Fruit fly (Drosophila melanogaster) whole organism, adult: ENCODE results near the gene Datp.

Source experiments
- CG1620 ChIP-seq: fragments of 200-800 bp; sonication (Bioruptor generic); optimal IDR thresholded peaks from 2 replicates; lab custom pipeline; 2016; ENCODE audit warnings: missing biosample characterization, missing genetic modification characterization
- Crg-1 ChIP-seq: fragments of 200-800 bp; sonication (Bioruptor generic); optimal IDR thresholded peaks from 2 replicates; lab custom pipeline; 2016; ENCODE audit warnings: missing biosample characterization, missing genetic modification characterization
- bab1 ChIP-seq: fragments of 200-800 bp; sonication (Bioruptor generic); optimal IDR thresholded peaks from 3 replicates; lab custom pipeline; 2019; ENCODE audit warnings: missing biosample characterization, mild to moderate bottlenecking, missing genetic modification characterization, moderate library complexity
- cnc ChIP-seq, 2 experiments: fragments of >200 bp; optimal IDR thresholded peaks; 2 replicates each; lab custom pipeline; 2017
- tj ChIP-seq: fragments of 200-800 bp; sonication (Bioruptor generic); optimal IDR thresholded peaks from 3 replicates; lab custom pipeline; 2017; ENCODE audit warnings: missing biosample characterization, mild to moderate bottlenecking, missing genetic modification characterization, moderate library complexity

- TF ChIP-seq bab1 (GFP tag; lab: Kevin White, UChicago), result no peak
- no peak for TF ChIP-seq cnc (optimal IDR thresholded peaks at IDR 0.05; lab: Kevin White, UChicago)
- no peak for TF ChIP-seq CG1620 (GFP tag; lab: Kevin White, UChicago)
- no peak for TF ChIP-seq tj (GFP tag; lab: Kevin White, UChicago)
- no peak for TF ChIP-seq Crg-1 (GFP tag; lab: Kevin White, UChicago)
Measured at dm6 chr2L:9945086-9945485, 6.5 kb upstream of the Datp start.
